Worm (Caenorhabditis elegans) whole organism, L3 larva: ENCODE measurements around the gene T16H12.2.
A peak's percentile ranks its signal among the peaks of the same experiment; 100 is the strongest.

Experiments used
- R02D3.7 ChIP-seq: fragments of 150-350 bp; optimal IDR thresholded peaks from 2 replicates; lab custom pipeline; 2014; ENCODE audit warnings: missing biosample characterization, missing genetic modification characterization
- aly-2 ChIP-seq: fragments of 150-350 bp; optimal IDR thresholded peaks from 2 replicates; lab custom pipeline; 2014; ENCODE audit warnings: missing biosample characterization, missing genetic modification characterization
- ceh-82 ChIP-seq: fragments of 150-350 bp; optimal IDR thresholded peaks from 2 replicates; lab custom pipeline; 2014; ENCODE audit warnings: missing biosample characterization, missing genetic modification characterization
- elt-1 ChIP-seq: fragments of 150-350 bp; optimal IDR thresholded peaks from 2 replicates; lab custom pipeline; 2014; ENCODE audit warnings: missing biosample characterization, missing genetic modification characterization
- elt-2 ChIP-seq: sonication (generic microtip); optimal IDR thresholded peaks from 2 replicates; lab custom pipeline; 2016; ENCODE audit warnings: missing genetic modification reagents, mild to moderate bottlenecking, missing genetic modification characterization, missing compliant biosample characterization
- fkh-2 ChIP-seq: fragments of 150-350 bp; optimal IDR thresholded peaks from 2 replicates; lab custom pipeline; 2014; ENCODE audit warnings: missing biosample characterization, missing genetic modification reagents, missing genetic modification characterization
- fos-1 ChIP-seq: fragments of 150-350 bp; optimal IDR thresholded peaks from 2 replicates; lab custom pipeline; 2014; ENCODE audit warnings: missing biosample characterization, missing genetic modification characterization
- nfya-1 ChIP-seq: sonication (generic microtip); optimal IDR thresholded peaks from 2 replicates; lab custom pipeline; 2017; ENCODE audit warnings: missing genetic modification characterization, mild to moderate bottlenecking, missing compliant biosample characterization, antibody characterized with exemption, moderate library complexity; ENCODE audit not compliant: insufficient read depth
- nhr-12 ChIP-seq: fragments of 150-350 bp; optimal IDR thresholded peaks from 2 replicates; lab custom pipeline; 2014; ENCODE audit warnings: missing biosample characterization, missing genetic modification characterization
- nhr-23 ChIP-seq: fragments of 150-350 bp; optimal IDR thresholded peaks from 2 replicates; lab custom pipeline; 2014; ENCODE audit warnings: missing biosample characterization, missing genetic modification reagents, missing genetic modification characterization
- nhr-25 ChIP-seq: sonication (generic microtip); optimal IDR thresholded peaks from 2 replicates; lab custom pipeline; 2017; ENCODE audit warnings: missing biosample characterization, missing genetic modification characterization
- nhr-43 ChIP-seq: sonication (generic microtip); optimal IDR thresholded peaks from 2 replicates; lab custom pipeline; 2016; ENCODE audit warnings: mild to moderate bottlenecking, missing genetic modification characterization, missing compliant biosample characterization; ENCODE audit not compliant: poor library complexity, severe bottlenecking
- pha-4 ChIP-seq: fragments of 150-350 bp; optimal IDR thresholded peaks from 2 replicates; lab custom pipeline; 2014; ENCODE audit warnings: missing biosample characterization, missing genetic modification reagents, missing genetic modification characterization
- pqm-1 ChIP-seq: fragments of 150-350 bp; optimal IDR thresholded peaks from 2 replicates; lab custom pipeline; 2017; ENCODE audit warnings: missing biosample characterization, missing genetic modification characterization, inconsistent platforms
- unc-62 ChIP-seq: fragments of 150-350 bp; sonication (generic microtip); optimal IDR thresholded peaks from 4 replicates; lab custom pipeline; 2014; ENCODE audit warnings: missing biosample characterization, missing genetic modification reagents, missing genetic modification characterization
- ztf-11 ChIP-seq: fragments of 150-350 bp; optimal IDR thresholded peaks from 2 replicates; lab custom pipeline; 2014; ENCODE audit warnings: missing biosample characterization, missing genetic modification characterization

T16H12.2 gene

ce11 chrIII:10132495-10133450 is 46.7 kb downstream of the T16H12.2 start:
- TF ChIP-seq nhr-12 (tag; lab: Kevin White, UChicago) (no peak), pha-4 (peak; percentile 79), nfya-1 (tag; lab: Kevin White, UChicago) (no peak), nhr-23 (peak; percentile 10), nhr-25 (tag; lab: Kevin White, UChicago) (peak; percentile 30), elt-2 (tag; lab: Kevin White, UChicago) (peak; percentile 72), elt-1 (tag; lab: Kevin White, UChicago) (peak; percentile 79), pqm-1 (peak; percentile 75)

- peak; percentile 23 for TF ChIP-seq pqm-1
- TF ChIP-seq unc-62, result no peak
- no peak for TF ChIP-seq nhr-43 (tag; lab: Kevin White, UChicago)
- no peak for TF ChIP-seq R02D3.7 (tag; lab: Kevin White, UChicago)
- TF ChIP-seq aly-2 (tag; lab: Kevin White, UChicago), result no peak
- no peak for TF ChIP-seq ztf-11 (tag; lab: Kevin White, UChicago)
- TF ChIP-seq elt-2 (tag; lab: Kevin White, UChicago), result peak; percentile 63
- peak; percentile 36 for TF ChIP-seq pha-4
- no peak for TF ChIP-seq fos-1 (tag; lab: Kevin White, UChicago)
- TF ChIP-seq fkh-2, result no peak
- no peak for TF ChIP-seq ceh-82 (tag; lab: Kevin White, UChicago)
- TF ChIP-seq nhr-23, result no peak
Observed at ce11 chrIII:10134517-10134916, 48.4 kb downstream of the T16H12.2 start.
